Worm (Caenorhabditis elegans) whole organism, early embryonic: ENCODE data around the gene ncx-5.

ENCODE experiments used
- B0310.2 ChIP-seq: sonication (generic microtip); optimal IDR thresholded peaks from 2 replicates; lab custom pipeline; 2016; ENCODE audit warnings: mild to moderate bottlenecking, missing genetic modification characterization, missing compliant biosample characterization
- F13C5.2 ChIP-seq: sonication (generic microtip); optimal IDR thresholded peaks from 2 replicates; lab custom pipeline; 2017; ENCODE audit warnings: mild to moderate bottlenecking, missing genetic modification characterization, inconsistent platforms, missing compliant biosample characterization
- aly-1 ChIP-seq: sonication (generic microtip); optimal IDR thresholded peaks from 2 replicates; lab custom pipeline; 2016; ENCODE audit warnings: missing genetic modification characterization, missing compliant biosample characterization
- ama-1 ChIP-seq: fragments of 150-350 bp; optimal IDR thresholded peaks from 2 replicates; lab custom pipeline; 2014
- ceh-13 ChIP-seq: fragments of 200-800 bp; sonication (Bioruptor generic); optimal IDR thresholded peaks from 2 replicates; lab custom pipeline; 2018; ENCODE audit warnings: mild to moderate bottlenecking, missing genetic modification characterization, missing compliant biosample characterization
- ceh-36 ChIP-seq: sonication (generic microtip); optimal IDR thresholded peaks from 2 replicates; lab custom pipeline; 2016; ENCODE audit warnings: missing genetic modification characterization, inconsistent platforms, missing compliant biosample characterization
- ets-7 ChIP-seq: sonication (generic microtip); optimal IDR thresholded peaks from 2 replicates; lab custom pipeline; 2016; ENCODE audit warnings: missing genotype, missing genetic modification characterization, missing compliant biosample characterization
- flt-1 ChIP-seq: fragments of 200-800 bp; sonication (Bioruptor generic); IDR thresholded peaks from 2 replicates; pipeline ENCODE4 v1.3.6; 2022; ENCODE audit warnings: missing genetic modification characterization, missing compliant biosample characterization
- hmbx-1 ChIP-seq: sonication (generic microtip); optimal IDR thresholded peaks from 2 replicates; lab custom pipeline; 2016; ENCODE audit warnings: mild to moderate bottlenecking, missing genetic modification characterization, missing compliant biosample characterization
- hmg-4 ChIP-seq: fragments of 200-800 bp; sonication (Bioruptor generic); optimal IDR thresholded peaks from 2 replicates; lab custom pipeline; 2018; ENCODE audit warnings: mild to moderate bottlenecking, missing genetic modification characterization, missing compliant biosample characterization
- hnd-1 ChIP-seq: sonication (generic microtip); optimal IDR thresholded peaks from 2 replicates; lab custom pipeline; 2016; ENCODE audit warnings: missing genetic modification characterization, missing compliant biosample characterization
- pes-1 ChIP-seq: fragments of 200-800 bp; sonication (Bioruptor generic); IDR thresholded peaks from 2 replicates; pipeline ENCODE4 v1.3.6; 2022; ENCODE audit warnings: missing genetic modification reagents, missing genetic modification characterization, missing compliant biosample characterization
- scrt-1 ChIP-seq: fragments of 200-800 bp; sonication (Bioruptor generic); IDR thresholded peaks from 2 replicates; pipeline ENCODE4 v1.3.6; 2022; ENCODE audit warnings: missing genetic modification characterization, missing compliant biosample characterization
- sea-1 ChIP-seq: fragments of 200-800 bp; sonication (Bioruptor generic); conservative IDR thresholded peaks from 2 replicates; pipeline ENCODE4 v1.3.6; 2022; ENCODE audit warnings: missing genetic modification characterization, missing compliant biosample characterization
- tbx-11 ChIP-seq: fragments of 200-800 bp; sonication (Bioruptor generic); IDR thresholded peaks from 2 replicates; pipeline ENCODE4 v1.3.6; 2022; ENCODE audit warnings: missing genetic modification characterization, missing compliant biosample characterization
- tbx-37 ChIP-seq: fragments of 200-800 bp; sonication (Bioruptor generic); conservative IDR thresholded peaks from 2 replicates; pipeline ENCODE4 v1.3.6; 2022; ENCODE audit warnings: missing genetic modification reagents, missing genetic modification characterization, missing compliant biosample characterization
- tra-4 ChIP-seq: sonication (generic microtip); optimal IDR thresholded peaks from 2 replicates; lab custom pipeline; 2017; ENCODE audit warnings: missing genetic modification characterization, missing compliant biosample characterization

Gene ncx-5

ce11 chrV:10441135-10442024 lies 48.5 kb downstream of the ncx-5 start, which contains the start of gene pap-1:
pap-1 (plus strand) TSS chrV:10441974.
- TF ChIP-seq hnd-1 (tag; lab: Kevin White, UChicago) (no peak), F13C5.2 (tag; lab: Kevin White, UChicago) (no peak), aly-1 (tag; lab: Kevin White, UChicago) (no peak), sea-1 (GFP tag; lab: Robert Waterston, UW) (no peak), hmbx-1 (tag; lab: Kevin White, UChicago) (no peak), tbx-11 (no peak), tbx-37 (GFP tag; lab: Robert Waterston, UW) (no peak), scrt-1 (GFP tag; lab: Robert Waterston, UW) (no peak), ama-1 (lab: Kevin White, UChicago) (no peak), pes-1 (GFP tag; lab: Robert Waterston, UW) (no peak), flt-1 (GFP tag; lab: Robert Waterston, UW) (no peak)

DNA sequence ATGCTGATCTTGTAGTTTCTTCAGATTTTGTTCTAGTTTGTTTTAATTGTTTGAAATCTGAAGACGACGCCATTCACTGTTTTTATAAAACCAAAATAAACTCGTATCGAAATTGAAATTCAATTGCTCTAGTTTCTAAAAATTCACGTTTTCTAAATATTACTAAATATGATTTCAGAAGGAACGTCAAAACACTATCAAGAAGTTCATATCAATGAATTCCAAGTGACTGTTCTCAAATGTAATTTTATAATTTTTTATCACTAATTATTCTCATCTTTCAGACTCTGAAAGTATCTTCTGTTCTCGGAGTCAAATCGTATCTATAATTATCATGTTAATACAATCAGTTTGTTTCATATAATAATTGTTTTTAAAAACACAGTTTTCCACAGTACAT lies 49.2 kb downstream of the ncx-5 start, which contains the start of gene snf-10:
snf-10 (minus strand) TSS at position 101 of the 400 bp plus-strand sequence.
- TF ChIP-seq tbx-11 (no peak), tra-4 (no peak), ceh-36 (tag; lab: Kevin White, UChicago) (no peak), ceh-13 (GFP tag; lab: Kevin White, UChicago) (no peak), hnd-1 (tag; lab: Kevin White, UChicago) (no peak), ets-7 (no peak), F13C5.2 (tag; lab: Kevin White, UChicago) (no peak), flt-1 (GFP tag; lab: Robert Waterston, UW) (no peak), tbx-37 (GFP tag; lab: Robert Waterston, UW) (no peak), ama-1 (lab: Kevin White, UChicago) (no peak), hmbx-1 (tag; lab: Kevin White, UChicago) (no peak), aly-1 (tag; lab: Kevin White, UChicago) (no peak), sea-1 (GFP tag; lab: Robert Waterston, UW) (no peak), hmg-4 (GFP tag; lab: Kevin White, UChicago) (no peak), pes-1 (GFP tag; lab: Robert Waterston, UW) (no peak)

DNA sequence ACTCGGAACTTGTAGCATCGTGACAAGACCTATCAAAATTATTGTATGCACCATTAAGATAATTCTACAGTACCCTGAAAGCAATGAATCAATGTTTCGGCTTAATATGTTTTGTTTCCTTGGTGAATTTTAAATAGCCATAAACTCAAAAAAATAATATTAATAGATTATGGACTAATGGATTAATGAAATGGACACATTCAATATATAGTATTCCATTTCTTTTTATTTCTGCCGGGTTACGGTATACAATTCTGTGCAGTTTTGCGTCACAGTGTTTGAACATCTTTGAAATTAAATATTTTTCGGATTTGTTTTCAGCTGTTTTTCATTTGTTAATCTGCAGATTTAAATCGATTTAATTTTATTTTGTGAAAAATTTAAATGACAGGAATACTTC lies 53.3 kb downstream of the ncx-5 start, which contains the start of gene set-22:
set-22 (plus strand) TSS at position 301 of the 400 bp plus-strand sequence.
- no peak for TF ChIP-seq flt-1 (GFP tag; lab: Robert Waterston, UW)
- no peak for TF ChIP-seq ceh-36 (tag; lab: Kevin White, UChicago)
- TF ChIP-seq ceh-13 (GFP tag; lab: Kevin White, UChicago) = no peak
- no peak for TF ChIP-seq hmg-4 (GFP tag; lab: Kevin White, UChicago)
- TF ChIP-seq hnd-1 (tag; lab: Kevin White, UChicago) = no peak
- TF ChIP-seq aly-1 (tag; lab: Kevin White, UChicago) = no peak
- TF ChIP-seq scrt-1 (GFP tag; lab: Robert Waterston, UW) = no peak
- no peak for TF ChIP-seq tbx-37 (GFP tag; lab: Robert Waterston, UW)
- no peak for TF ChIP-seq hmbx-1 (tag; lab: Kevin White, UChicago)
- TF ChIP-seq ama-1 (lab: Kevin White, UChicago) = no peak
- no peak for TF ChIP-seq tbx-11
- TF ChIP-seq B0310.2 (tag; lab: Kevin White, UChicago) = no peak
- no peak for TF ChIP-seq ets-7
- TF ChIP-seq pes-1 (GFP tag; lab: Robert Waterston, UW) = no peak
- no peak for TF ChIP-seq sea-1 (GFP tag; lab: Robert Waterston, UW)
- TF ChIP-seq F13C5.2 (tag; lab: Kevin White, UChicago) = no peak
- TF ChIP-seq tra-4 = no peak
